Fruit fly (Drosophila melanogaster) whole organism, embryonic: ENCODE measurements around the gene CG13631.

Source experiments
- CG1024 ChIP-seq: fragments of 200-800 bp; sonication (Bioruptor generic); IDR thresholded peaks from 2 replicates; pipeline ENCODE4 v1.3.6; 2022; ENCODE audit warnings: missing biosample characterization, missing genetic modification characterization
- CG10431 ChIP-seq: fragments of 200-800 bp; sonication (Bioruptor generic); optimal IDR thresholded peaks from 3 replicates; lab custom pipeline; 2018; ENCODE audit warnings: missing biosample characterization, mild to moderate bottlenecking, missing genetic modification characterization
- CG11456 ChIP-seq: fragments of 200-800 bp; sonication (Bioruptor generic); IDR thresholded peaks from 3 replicates; pipeline ENCODE4 v1.3.6; 2022; ENCODE audit warnings: missing biosample characterization, missing genetic modification characterization
- CG11560 ChIP-seq: fragments of 200-800 bp; sonication (Bioruptor generic); IDR thresholded peaks from 3 replicates; pipeline ENCODE4 v1.3.6; 2022; ENCODE audit warnings: missing biosample characterization, missing genetic modification characterization
- CG13287 ChIP-seq: fragments of 200-800 bp; sonication (Bioruptor generic); IDR thresholded peaks from 2 replicates; pipeline ENCODE4 v1.3.6; 2022; ENCODE audit warnings: missing biosample characterization, missing genetic modification characterization; ENCODE audit not compliant: partially characterized antibody
- CG14050 ChIP-seq: fragments of 200-800 bp; sonication (Bioruptor generic); IDR thresholded peaks from 3 replicates; pipeline ENCODE4 v1.3.6; 2022; ENCODE audit warnings: missing biosample characterization, missing genetic modification characterization
- CG15073 ChIP-seq: fragments of 200-800 bp; sonication (Bioruptor generic); optimal IDR thresholded peaks from 2 replicates; lab custom pipeline; 2016; ENCODE audit warnings: missing biosample characterization, missing genetic modification characterization
- CG15269 ChIP-seq: fragments of 200-800 bp; sonication (Bioruptor generic); optimal IDR thresholded peaks from 2 replicates; lab custom pipeline; 2018; ENCODE audit warnings: missing biosample characterization, mild to moderate bottlenecking, missing genetic modification characterization, moderate library complexity
- CG17912 ChIP-seq: fragments of 200-800 bp; sonication (Bioruptor generic); optimal IDR thresholded peaks from 2 replicates; lab custom pipeline; 2018; ENCODE audit warnings: missing biosample characterization, mild to moderate bottlenecking, missing genetic modification characterization
- CG18011 ChIP-seq: fragments of 200-800 bp; sonication (Bioruptor generic); optimal IDR thresholded peaks from 2 replicates; lab custom pipeline; 2017; ENCODE audit warnings: missing biosample characterization, missing genetic modification characterization, mild to moderate bottlenecking, moderate library complexity, missing genotype
- CG2889 ChIP-seq: fragments of 200-800 bp; sonication (Bioruptor generic); IDR thresholded peaks from 3 replicates; pipeline ENCODE4 v1.3.6; 2022; ENCODE audit warnings: missing biosample characterization, missing genetic modification characterization
- CG33557 ChIP-seq: fragments of 200-800 bp; sonication (Bioruptor generic); optimal IDR thresholded peaks from 2 replicates; lab custom pipeline; 2019; ENCODE audit warnings: missing biosample characterization, mild to moderate bottlenecking, missing genetic modification characterization, moderate library complexity
- CG3847 ChIP-seq: fragments of 200-800 bp; sonication (Bioruptor generic); IDR thresholded peaks from 2 replicates; pipeline ENCODE4 v1.3.6; 2022; ENCODE audit warnings: missing biosample characterization, missing genetic modification characterization
- CG4617 ChIP-seq: fragments of 200-800 bp; sonication (Bioruptor generic); optimal IDR thresholded peaks from 3 replicates; lab custom pipeline; 2016; ENCODE audit warnings: missing biosample characterization, missing genetic modification characterization, borderline replicate concordance
- CG6175 ChIP-seq: fragments of 200-800 bp; sonication (Bioruptor generic); IDR thresholded peaks from 3 replicates; pipeline ENCODE4 v1.3.6; 2022; ENCODE audit warnings: missing biosample characterization, missing genetic modification characterization
- CG6683 ChIP-seq: fragments of 200-800 bp; sonication (Bioruptor generic); optimal IDR thresholded peaks from 2 replicates; lab custom pipeline; 2017; ENCODE audit warnings: missing biosample characterization, mild to moderate bottlenecking, missing genetic modification characterization, missing genetic modification reagents
- CG8765 ChIP-seq: fragments of 200-800 bp; sonication (Bioruptor generic); IDR thresholded peaks from 2 replicates; pipeline ENCODE4 v1.3.6; 2022; ENCODE audit warnings: missing biosample characterization, missing genetic modification characterization
- CG8924 ChIP-seq: fragments of 200-800 bp; optimal IDR thresholded peaks from 3 replicates; lab custom pipeline; 2019; ENCODE audit warnings: missing biosample characterization, mild to moderate bottlenecking, missing genetic modification characterization, moderate library complexity
- CG9932 ChIP-seq: fragments of 200-800 bp; sonication (Bioruptor generic); IDR thresholded peaks from 2 replicates; pipeline ENCODE4 v1.3.6; 2022; ENCODE audit warnings: missing biosample characterization, missing genetic modification characterization
- D19A ChIP-seq: fragments of 200-800 bp; optimal IDR thresholded peaks from 3 replicates; lab custom pipeline; 2019; ENCODE audit warnings: missing biosample characterization, mild to moderate bottlenecking, missing genetic modification characterization, moderate library complexity
- Dll ChIP-seq: fragments of 200-800 bp; sonication (Bioruptor generic); IDR thresholded peaks from 4 replicates; pipeline ENCODE4 v1.3.6; 2022; ENCODE audit warnings: missing biosample characterization, missing genetic modification characterization; ENCODE audit not compliant: partially characterized antibody
- Elba2 ChIP-seq: fragments of 200-800 bp; sonication (Bioruptor generic); optimal IDR thresholded peaks from 3 replicates; lab custom pipeline; 2016; ENCODE audit warnings: missing biosample characterization, missing genetic modification characterization
- Fer1 ChIP-seq: fragments of 200-800 bp; sonication (Bioruptor generic); optimal IDR thresholded peaks from 2 replicates; lab custom pipeline; 2017; ENCODE audit warnings: missing biosample characterization, mild to moderate bottlenecking, missing genetic modification characterization
- H15 ChIP-seq: fragments of 200-800 bp; sonication (Bioruptor generic); IDR thresholded peaks from 3 replicates; pipeline ENCODE4 v1.3.6; 2022; ENCODE audit warnings: missing biosample characterization, missing genetic modification characterization
- Hr39 ChIP-seq: fragments of >200 bp; optimal IDR thresholded peaks from 2 replicates; lab custom pipeline; 2017
- NK7.1 ChIP-seq: fragments of 200-800 bp; sonication (Bioruptor generic); optimal IDR thresholded peaks from 3 replicates; lab custom pipeline; 2016; ENCODE audit warnings: missing biosample characterization, missing genetic modification characterization
- Oaz ChIP-seq: fragments of 200-800 bp; sonication (Bioruptor generic); IDR thresholded peaks from 2 replicates; pipeline ENCODE4 v1.3.6; 2022; ENCODE audit warnings: missing biosample characterization, missing genetic modification characterization
- Rx ChIP-seq: fragments of 200-800 bp; sonication (Bioruptor generic); IDR thresholded peaks from 2 replicates; pipeline ENCODE4 v1.3.6; 2022; ENCODE audit warnings: missing biosample characterization, missing genetic modification characterization
- Six4 ChIP-seq: fragments of 200-800 bp; sonication (Bioruptor generic); optimal IDR thresholded peaks from 2 replicates; lab custom pipeline; 2016; ENCODE audit warnings: missing biosample characterization, missing genetic modification characterization
- Taf1 ChIP-seq: fragments of 200-800 bp; sonication (Bioruptor generic); IDR thresholded peaks from 2 replicates; pipeline ENCODE4 v1.3.6; 2022; ENCODE audit warnings: missing biosample characterization, missing genetic modification characterization
- aop ChIP-seq: fragments of 200-800 bp; sonication (Bioruptor generic); IDR thresholded peaks from 2 replicates; pipeline ENCODE4 v1.3.6; 2022; ENCODE audit warnings: missing biosample characterization, missing genetic modification characterization
- ase ChIP-seq: fragments of 200-800 bp; sonication (Bioruptor generic); IDR thresholded peaks from 3 replicates; pipeline ENCODE4 v1.3.6; 2022; ENCODE audit warnings: missing biosample characterization, missing genetic modification characterization
- dmrt99B ChIP-seq: fragments of 200-800 bp; sonication (Bioruptor generic); optimal IDR thresholded peaks from 2 replicates; lab custom pipeline; 2018; ENCODE audit warnings: missing biosample characterization, mild to moderate bottlenecking, missing genetic modification characterization, moderate library complexity
- exex ChIP-seq: fragments of 200-800 bp; sonication (Bioruptor generic); optimal IDR thresholded peaks from 4 replicates; lab custom pipeline; 2018; ENCODE audit warnings: missing biosample characterization, mild to moderate bottlenecking, missing genetic modification characterization, moderate library complexity
- gsb ChIP-seq: fragments of 200-800 bp; sonication (Bioruptor generic); IDR thresholded peaks from 2 replicates; pipeline ENCODE4 v1.3.6; 2022; ENCODE audit warnings: missing biosample characterization, missing genetic modification characterization
- ham ChIP-seq: fragments of 200-800 bp; sonication (Bioruptor generic); IDR thresholded peaks from 2 replicates; pipeline ENCODE4 v1.3.6; 2022; ENCODE audit warnings: missing biosample characterization, missing genetic modification characterization
- hb ChIP-seq: fragments of 200-800 bp; sonication (Bioruptor generic); IDR thresholded peaks from 3 replicates; pipeline ENCODE4 v1.3.6; 2022; ENCODE audit warnings: missing biosample characterization, missing genetic modification characterization; ENCODE audit not compliant: partially characterized antibody
- hbn ChIP-seq: fragments of 200-800 bp; sonication (Bioruptor generic); IDR thresholded peaks from 2 replicates; pipeline ENCODE4 v1.3.6; 2022; ENCODE audit warnings: missing biosample characterization, missing genetic modification characterization; ENCODE audit not compliant: partially characterized antibody
- jigr1 ChIP-seq: fragments of 200-800 bp; sonication (Bioruptor generic); IDR thresholded peaks from 3 replicates; pipeline ENCODE4 v1.3.6; 2022; ENCODE audit warnings: missing biosample characterization, missing genetic modification characterization
- jing ChIP-seq: fragments of 200-800 bp; sonication (Bioruptor generic); optimal IDR thresholded peaks from 2 replicates; lab custom pipeline; 2018; ENCODE audit warnings: missing biosample characterization, mild to moderate bottlenecking, missing genetic modification characterization
- maf-S ChIP-seq: fragments of 200-800 bp; sonication (Bioruptor generic); optimal IDR thresholded peaks from 2 replicates; lab custom pipeline; 2016; ENCODE audit warnings: missing biosample characterization, missing genetic modification characterization
- nerfin-1 ChIP-seq: fragments of 200-800 bp; sonication (Bioruptor generic); optimal IDR thresholded peaks from 3 replicates; lab custom pipeline; 2019; ENCODE audit warnings: missing biosample characterization, mild to moderate bottlenecking, missing genetic modification characterization, moderate library complexity
- oc ChIP-seq: fragments of 200-800 bp; sonication (Bioruptor generic); optimal IDR thresholded peaks from 2 replicates; lab custom pipeline; 2018; ENCODE audit warnings: missing biosample characterization, mild to moderate bottlenecking, missing genetic modification characterization, moderate library complexity
- p53 ChIP-seq: fragments of 200-800 bp; sonication (Bioruptor generic); optimal IDR thresholded peaks from 2 replicates; lab custom pipeline; 2016; ENCODE audit warnings: missing biosample characterization, missing genetic modification characterization
- ranshi ChIP-seq: fragments of 200-800 bp; sonication (Bioruptor generic); IDR thresholded peaks from 2 replicates; pipeline ENCODE4 v1.3.6; 2022; ENCODE audit warnings: missing biosample characterization, missing genetic modification characterization
- schlank ChIP-seq: fragments of 200-800 bp; sonication (Bioruptor generic); optimal IDR thresholded peaks from 2 replicates; lab custom pipeline; 2018; ENCODE audit warnings: missing biosample characterization, mild to moderate bottlenecking, missing genetic modification characterization
- scrt ChIP-seq: fragments of 200-800 bp; sonication (Bioruptor generic); optimal IDR thresholded peaks from 2 replicates; lab custom pipeline; 2018; ENCODE audit warnings: missing biosample characterization, mild to moderate bottlenecking, missing genetic modification characterization, moderate library complexity
- slbo ChIP-seq: fragments of 200-800 bp; sonication (Bioruptor generic); IDR thresholded peaks from 2 replicates; pipeline ENCODE4 v1.3.6; 2022; ENCODE audit warnings: missing biosample characterization, missing genetic modification characterization
- tin ChIP-seq: fragments of 200-800 bp; sonication (Bioruptor generic); optimal IDR thresholded peaks from 3 replicates; lab custom pipeline; 2016; ENCODE audit warnings: missing biosample characterization, missing genetic modification characterization

Gene CG13631

dm6 chr3R:24768538-24769401 lies at the start of gene CG13631 (continued):
- TF ChIP-seq hb (GFP tag; lab: Robert Waterston, UW) (no peak), NK7.1 (GFP tag; lab: Kevin White, UChicago) (peak; percentile 79), Taf1 (GFP tag; lab: Robert Waterston, UW) (no peak), Elba2 (GFP tag; lab: Kevin White, UChicago) (no peak), CG1024 (peak; percentile 79), CG11456 (GFP tag; lab: Robert Waterston, UW) (peak; percentile 64; the same call in 2 of the 3 replicates), dmrt99B (peak; percentile 98), H15 (GFP tag; lab: Robert Waterston, UW) (peak; percentile 91), Fer1 (GFP tag; lab: Kevin White, UChicago) (no peak), slbo (peak; percentile 60), jigr1 (GFP tag; lab: Robert Waterston, UW) (peak; percentile 90), CG3847 (peak; percentile 71), oc (tag; lab: Kevin White, UChicago) (peak; percentile 96), CG18011 (GFP tag; lab: Kevin White, UChicago) (no peak), CG9932 (GFP tag; lab: Robert Waterston, UW) (0 out of 2 replicates have a peak, but pooled peaks have one; percentile 12), Hr39 (lab: Kevin White, UChicago) (no peak), Rx (GFP tag; lab: Robert Waterston, UW) (peak; percentile 88), CG8924 (peak; percentile 95), CG17912 (GFP tag; lab: Kevin White, UChicago) (peak; percentile 50), CG6683 (GFP tag; lab: Kevin White, UChicago) (peak; percentile 71), Six4 (GFP tag; lab: Kevin White, UChicago) (peak; percentile 96), D19A (tag; lab: Kevin White, UChicago) (peak; percentile 92), CG2889 (GFP tag; lab: Robert Waterston, UW) (peak; percentile 69; the same call in 1 of the 3 replicates), Dll (GFP tag; lab: Robert Waterston, UW) (no peak), ham (GFP tag; lab: Robert Waterston, UW) (no peak), exex (tag; lab: Kevin White, UChicago) (peak; percentile 41), CG4617 (peak; percentile 83), CG10431 (GFP tag; lab: Kevin White, UChicago) (peak; percentile 94), aop (peak; percentile 76; the same call in 1 of the 2 replicates), ase (peak; percentile 94), CG6175 (GFP tag; lab: Robert Waterston, UW) (no peak), CG8765 (GFP tag; lab: Robert Waterston, UW) (peak; percentile 19; the same call in 1 of the 2 replicates), hbn (GFP tag; lab: Robert Waterston, UW) (no peak), jing (peak; percentile 94), nerfin-1 (tag; lab: Kevin White, UChicago) (peak; percentile 96), CG33557 (GFP tag; lab: Kevin White, UChicago) (peak; percentile 79), p53 (GFP tag; lab: Kevin White, UChicago) (peak; percentile 84), CG14050 (GFP tag; lab: Robert Waterston, UW) (peak; percentile 87), CG15269 (peak; percentile 91), CG15073 (GFP tag; lab: Kevin White, UChicago) (peak; percentile 82), Oaz (peak; percentile 77), gsb (GFP tag; lab: Robert Waterston, UW) (peak; percentile 54; the same call in 1 of the 2 replicates), scrt (GFP tag; lab: Kevin White, UChicago) (peak; percentile 79), CG13287 (GFP tag; lab: Robert Waterston, UW) (no peak; the same call in 1 of the 2 replicates), schlank (peak; percentile 2), ranshi (peak; percentile 86), maf-S (GFP tag; lab: Kevin White, UChicago) (peak; percentile 85), CG11560 (tag; lab: Robert Waterston, UW) (peak; percentile 64; the same call in 2 of the 3 replicates), tin (GFP tag; lab: Kevin White, UChicago) (peak; percentile 95)
